Worm (Caenorhabditis elegans): ENCODE measurements around the gene swt-5.

- TF ChIP-seq ama-1 (optimal IDR thresholded peaks at IDR 0.05) = no peak
- TF ChIP-seq tbx-37 (GFP tag; conservative IDR thresholded peaks at IDR 0.05) = no peak
- no peak for TF ChIP-seq flt-1 (GFP tag; IDR thresholded peaks at IDR 0.05)
- TF ChIP-seq hnd-1 (tag; optimal IDR thresholded peaks at IDR 0.05) = no peak
- TF ChIP-seq ceh-13 (GFP tag; optimal IDR thresholded peaks at IDR 0.05) = no peak
- no peak for TF ChIP-seq ceh-36 (tag; optimal IDR thresholded peaks at IDR 0.05)
- no peak for TF ChIP-seq scrt-1 (GFP tag; IDR thresholded peaks at IDR 0.05)
- TF ChIP-seq sea-1 (GFP tag; conservative IDR thresholded peaks at IDR 0.05) = no peak
- TF ChIP-seq tra-4 (tag; optimal IDR thresholded peaks at IDR 0.05) = no peak
Measured at ce11 chrV:9527984-9528383, 26.8 kb downstream of the swt-5 start.

Measured in whole organism, early embryonic.